Worm (Caenorhabditis elegans) whole organism, mixed stage, embryonic: ENCODE data around the gene eppl-1.

Source experiments
- elt-1 ChIP-seq: sonication (generic microtip); optimal IDR thresholded peaks from 2 replicates; lab custom pipeline; 2017; ENCODE audit warnings: missing genetic modification characterization, mild to moderate bottlenecking, missing compliant biosample characterization, antibody characterized with exemption, moderate library complexity, borderline replicate concordance; ENCODE audit not compliant: insufficient read depth
- pha-4 ChIP-seq: fragments of 150-350 bp; optimal IDR thresholded peaks from 2 replicates; lab custom pipeline; 2018; ENCODE audit warnings: missing biosample characterization, missing genetic modification reagents, missing genetic modification characterization

DNA sequence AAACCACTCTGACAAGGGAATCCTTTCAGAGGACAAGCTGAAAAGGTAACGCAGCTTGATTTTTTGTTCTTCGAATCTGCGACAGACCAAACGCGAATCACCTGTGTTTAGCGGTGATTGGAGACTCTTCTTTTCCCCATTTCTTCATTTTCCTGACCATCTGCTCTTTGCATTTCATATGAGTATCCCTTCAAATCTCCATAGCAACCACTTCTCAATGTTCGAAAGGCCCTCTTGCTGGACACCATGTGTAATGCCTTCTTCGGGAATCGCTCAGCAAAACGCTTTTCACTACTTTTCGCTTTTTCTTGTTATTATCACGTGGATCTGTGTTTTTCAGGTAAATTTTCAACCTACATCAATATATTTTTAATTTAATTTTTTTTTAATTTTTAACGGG is 25.0 kb downstream of the eppl-1 start, which contains the start of the genes T26A8.3 and tmem-231:
- no peak for TF ChIP-seq pha-4 (tag; lab: Kevin White, UChicago)
- no peak for TF ChIP-seq elt-1
